Worm (Caenorhabditis elegans) whole organism, L4/young adult: ENCODE results near the gene T22G5.3.
A peak's percentile ranks its signal among the peaks of the same experiment; 100 is the strongest.

ENCODE experiments used
- W03F9.2 ChIP-seq: fragments of 150-350 bp; optimal IDR thresholded peaks from 2 replicates; lab custom pipeline; 2014; ENCODE audit warnings: missing biosample characterization, missing genetic modification characterization
- dao-5 ChIP-seq: sonication (generic microtip); optimal IDR thresholded peaks from 2 replicates; lab custom pipeline; 2016; ENCODE audit warnings: missing genotype, missing genetic modification characterization, moderate library complexity, missing compliant biosample characterization
- him-1 ChIP-seq: sonication (generic microtip); optimal IDR thresholded peaks from 2 replicates; lab custom pipeline; 2016; ENCODE audit warnings: missing genotype, missing genetic modification reagents, missing genetic modification characterization, missing compliant biosample characterization

The T22G5.3 gene

DNA sequence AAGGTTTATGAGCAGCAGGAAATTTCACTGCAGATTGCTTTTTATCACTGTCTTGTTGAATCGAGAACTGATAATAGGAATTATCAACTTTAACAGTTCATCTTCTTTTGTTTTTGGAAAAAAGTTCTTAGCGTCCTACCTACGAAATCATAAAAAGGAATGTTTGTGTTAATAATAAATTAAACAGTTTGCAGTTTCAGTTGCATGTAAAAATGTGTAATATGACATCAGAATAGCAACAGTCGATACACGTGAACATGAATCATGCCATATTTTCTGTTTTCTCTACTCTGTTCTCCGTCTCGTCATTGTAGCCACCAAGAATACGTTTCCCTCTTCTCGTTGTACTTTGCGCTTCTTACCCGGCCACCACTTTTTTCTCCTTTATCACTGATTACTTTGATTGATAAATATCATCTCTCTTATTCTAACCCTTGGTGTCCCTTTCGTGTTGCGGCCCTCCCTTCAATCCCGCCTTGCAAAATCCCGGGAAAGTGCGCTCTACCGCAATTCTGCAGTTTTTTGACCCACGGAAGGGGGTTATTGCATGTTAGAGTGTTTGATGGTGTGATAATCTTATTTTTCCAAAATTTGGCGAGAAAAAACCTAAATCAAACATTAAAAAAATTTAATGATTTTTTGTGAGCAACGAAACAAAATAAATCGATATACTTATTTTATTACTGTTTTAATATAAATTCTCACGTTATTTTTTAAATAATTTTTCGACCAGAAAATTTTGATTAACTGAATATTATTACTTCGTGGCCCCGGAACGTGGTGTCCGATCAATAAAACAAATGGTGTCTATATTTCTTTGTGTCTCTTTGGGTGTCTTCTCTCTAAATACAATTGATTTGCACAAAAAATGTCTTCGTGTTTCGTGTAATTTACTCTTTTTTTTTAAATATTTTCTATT is 12.0 kb downstream of the T22G5.3 start, which contains the start of gene sptl-3:
Gene sptl-3 (plus strand): TSS at position 869 of the 919 bp plus-strand sequence.
- TF ChIP-seq W03F9.2 (tag; lab: Kevin White, UChicago) (no peak), him-1 (tag; lab: Kevin White, UChicago) (no peak)

DNA sequence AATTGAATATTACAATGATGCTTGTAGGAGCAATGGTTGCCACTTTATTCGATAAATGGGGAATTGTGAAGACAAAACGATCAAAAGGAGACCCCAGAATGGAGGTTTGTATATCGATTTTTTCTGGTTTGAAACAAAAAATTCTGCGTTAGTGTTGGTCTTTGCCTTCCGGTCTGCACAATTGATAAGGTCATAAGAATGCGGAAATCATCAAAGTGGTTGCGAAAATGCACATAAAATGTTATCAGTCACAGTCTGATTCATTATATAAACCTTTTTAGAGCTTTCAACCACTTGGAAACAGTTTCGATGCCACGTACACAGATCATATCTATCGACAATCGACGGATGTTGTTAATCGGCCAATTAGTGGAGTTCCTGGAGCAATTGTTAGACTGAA is 12.9 kb downstream of the T22G5.3 start:
- TF ChIP-seq dao-5 (tag; lab: Kevin White, UChicago) = no peak
- no peak for TF ChIP-seq W03F9.2 (tag; lab: Kevin White, UChicago)
- no peak for TF ChIP-seq him-1 (tag; lab: Kevin White, UChicago)

DNA sequence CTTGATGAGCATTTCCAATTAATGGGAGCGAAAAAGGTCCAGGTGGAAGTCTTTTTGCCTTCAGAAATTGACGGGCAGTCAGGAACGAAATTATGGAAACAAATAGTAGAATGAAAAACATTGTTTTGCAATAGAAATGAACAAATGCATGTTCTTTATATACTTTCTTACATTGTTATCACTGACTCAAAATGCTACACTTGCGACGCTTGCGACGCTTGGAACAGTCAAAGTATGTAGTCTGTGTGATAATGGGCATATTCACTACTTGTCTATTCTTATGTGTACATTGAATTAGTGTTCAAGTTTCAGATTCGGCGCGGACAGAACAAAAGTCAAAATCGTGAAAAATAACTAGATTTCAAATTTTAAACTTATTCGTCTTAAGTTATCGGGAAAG is 17.6 kb downstream of the T22G5.3 start, which contains the start of gene cyp-35C1:
Gene cyp-35C1 (minus strand): TSS at position 132 of the 400 bp plus-strand sequence.
- no peak for TF ChIP-seq dao-5 (tag; lab: Kevin White, UChicago)
- TF ChIP-seq W03F9.2 (tag; lab: Kevin White, UChicago) = no peak
- TF ChIP-seq him-1 (tag; lab: Kevin White, UChicago) = no peak

DNA sequence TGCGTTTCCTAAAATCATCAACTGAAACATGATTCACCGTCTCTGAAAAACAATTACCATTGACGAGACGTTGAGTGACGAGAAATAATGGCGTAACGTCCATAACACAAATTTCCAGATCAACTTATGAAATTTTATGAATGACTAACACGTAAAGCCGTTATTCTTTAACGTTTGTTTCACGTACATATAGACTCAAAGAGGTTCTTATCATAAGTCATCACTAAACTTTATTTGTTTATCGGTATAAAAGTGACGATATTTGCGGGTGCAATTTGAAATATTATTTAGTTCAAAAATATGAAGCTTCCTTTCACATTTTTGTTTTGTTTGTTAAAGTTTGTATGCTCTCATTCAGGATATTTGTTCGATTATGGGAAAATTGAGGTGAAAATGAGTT is 18.5 kb downstream of the T22G5.3 start, which contains the start of gene oac-3:
Gene oac-3 (plus strand): TSS at position 301 of the 400 bp plus-strand sequence.
- no peak for TF ChIP-seq dao-5 (tag; lab: Kevin White, UChicago)
- no peak for TF ChIP-seq him-1 (tag; lab: Kevin White, UChicago)
- no peak for TF ChIP-seq W03F9.2 (tag; lab: Kevin White, UChicago)

DNA sequence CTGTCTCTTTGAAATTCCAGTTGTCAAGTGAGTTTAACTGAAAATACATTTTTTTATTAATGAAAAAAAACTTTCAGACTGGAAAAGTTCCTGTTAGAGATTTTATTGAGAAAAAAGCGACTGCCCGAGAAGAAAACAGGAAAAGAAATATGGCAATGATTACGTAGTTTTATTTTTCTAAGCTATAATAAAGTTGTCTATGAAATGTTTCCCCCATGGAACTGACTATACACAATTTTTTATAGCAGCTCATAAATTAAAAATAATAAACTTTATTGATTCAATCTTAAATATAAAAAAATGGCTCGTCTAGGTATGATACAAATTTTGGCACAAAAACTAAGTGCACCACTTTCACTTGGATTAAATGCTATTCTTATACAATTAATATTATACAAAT is 21.8 kb downstream of the T22G5.3 start, which contains the start of gene C06B3.1:
Gene C06B3.1 (plus strand): TSS at position 301 of the 400 bp plus-strand sequence.
- TF ChIP-seq W03F9.2 (tag; lab: Kevin White, UChicago) = no peak
- TF ChIP-seq him-1 (tag; lab: Kevin White, UChicago) = no peak

DNA sequence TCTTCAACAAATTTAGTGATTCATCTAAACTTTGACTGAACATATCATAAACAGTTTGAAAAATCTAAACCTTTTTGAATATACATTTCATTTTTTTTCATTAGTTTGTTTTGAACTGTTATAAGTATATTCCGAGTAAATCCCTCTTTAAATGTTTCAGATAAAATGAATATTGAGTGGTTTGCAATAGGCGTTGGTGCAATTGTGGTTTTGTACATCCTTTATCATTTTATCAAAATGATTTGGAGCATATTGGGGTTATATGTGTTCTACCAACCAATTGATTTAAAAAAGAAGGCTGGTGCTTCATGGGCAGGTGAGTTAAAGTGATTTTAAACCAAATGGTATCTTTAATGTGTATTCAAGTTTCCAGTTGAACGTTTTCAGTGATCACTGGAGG is 23.7 kb downstream of the T22G5.3 start, which contains the start of gene stdh-3:
Gene stdh-3 (plus strand): TSS at position 166 of the 400 bp plus-strand sequence.
- TF ChIP-seq W03F9.2 (tag; lab: Kevin White, UChicago) (no peak), dao-5 (tag; lab: Kevin White, UChicago) (no peak), him-1 (tag; lab: Kevin White, UChicago) (no peak)

DNA sequence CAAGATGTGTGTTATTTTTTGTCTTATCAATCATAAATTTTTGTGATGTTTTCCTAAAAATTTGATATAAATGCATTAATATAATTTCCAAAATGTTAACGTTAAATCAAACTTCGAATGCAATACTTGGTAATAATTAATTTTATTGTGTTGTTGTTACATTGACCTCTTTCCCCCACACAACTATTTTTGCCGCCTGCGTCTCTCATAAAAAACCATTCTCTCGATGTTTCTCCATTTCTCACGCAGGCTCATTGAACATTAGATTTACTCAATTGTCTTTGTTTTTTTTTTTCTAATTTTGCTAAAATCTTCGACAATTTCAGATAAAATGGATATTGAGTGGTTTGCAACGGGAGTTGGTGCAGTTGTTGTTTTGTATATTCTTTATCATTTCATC is 25.5 kb downstream of the T22G5.3 start, which contains the start of gene stdh-1:
Gene stdh-1 (plus strand): TSS at position 327 of the 400 bp plus-strand sequence.
- TF ChIP-seq him-1 (tag; lab: Kevin White, UChicago) = no peak
- no peak for TF ChIP-seq dao-5 (tag; lab: Kevin White, UChicago)
- TF ChIP-seq W03F9.2 (tag; lab: Kevin White, UChicago) = no peak

DNA sequence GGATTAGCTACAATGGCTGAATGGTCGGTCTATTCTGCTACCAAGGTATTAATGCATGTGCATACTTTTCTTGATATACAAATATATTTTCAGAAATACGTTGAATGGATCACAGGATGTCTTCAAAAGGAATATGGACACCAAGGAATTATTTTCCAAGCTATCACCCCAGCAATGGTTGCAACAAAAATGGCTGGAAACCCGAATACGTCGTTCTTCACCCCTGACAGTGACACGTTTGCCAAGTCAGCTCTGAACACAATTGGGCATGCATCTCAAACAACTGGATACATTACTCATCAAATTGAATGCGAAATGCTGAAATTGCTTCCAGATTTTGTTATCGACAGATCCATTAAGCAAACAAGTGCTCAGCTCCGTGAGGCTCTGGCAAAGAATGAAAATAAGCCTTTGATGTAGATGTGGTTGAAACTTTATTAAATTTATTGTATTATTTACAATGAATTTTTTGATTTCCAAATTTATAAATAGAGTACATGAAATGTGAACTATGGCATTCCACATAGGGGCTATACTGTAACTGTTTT is 26.9 kb downstream of the T22G5.3 start:
- TF ChIP-seq dao-5 (tag; lab: Kevin White, UChicago) (no peak), W03F9.2 (tag; lab: Kevin White, UChicago) (no peak), him-1 (tag; lab: Kevin White, UChicago) (no peak)

DNA sequence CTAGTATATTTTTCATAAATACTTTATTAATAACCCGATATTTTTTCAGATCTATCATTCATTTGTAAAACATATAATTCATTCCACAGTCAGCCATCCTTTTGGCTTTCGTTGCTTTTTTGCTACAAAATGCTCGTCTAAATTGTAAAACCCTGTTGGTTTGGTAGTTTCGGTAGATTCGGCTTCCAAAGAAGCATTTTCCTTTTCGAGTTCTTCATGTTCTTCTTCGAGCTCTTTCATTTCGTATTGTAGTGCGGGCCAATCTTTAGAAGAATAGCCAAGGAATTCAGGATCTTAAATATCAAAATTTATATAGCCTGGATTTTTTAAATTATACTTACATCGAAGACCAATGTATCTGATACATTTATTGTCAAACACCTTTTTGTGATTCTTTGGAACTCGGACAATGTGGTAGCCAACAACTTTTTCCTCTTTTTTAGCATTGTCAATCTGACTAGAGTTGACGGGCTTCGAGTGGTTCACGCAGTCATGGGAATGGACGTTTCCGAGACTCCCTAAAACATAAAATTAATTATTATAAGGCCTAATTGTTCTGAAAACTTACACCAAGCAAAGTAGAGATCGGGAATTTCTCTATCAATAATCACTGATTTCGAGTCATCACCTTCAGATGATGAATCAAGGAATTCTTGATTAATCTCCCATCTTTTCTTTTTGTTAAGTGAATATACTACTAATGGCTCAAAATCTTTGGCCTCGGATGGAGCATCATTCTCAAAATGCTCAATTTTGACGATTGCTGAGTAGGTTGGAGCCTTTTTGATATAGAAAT is 27.6 kb downstream of the T22G5.3 start:
- no peak for TF ChIP-seq him-1 (tag; lab: Kevin White, UChicago)
- TF ChIP-seq dao-5 (tag; lab: Kevin White, UChicago) = no peak
- TF ChIP-seq W03F9.2 (tag; lab: Kevin White, UChicago) = no peak

DNA sequence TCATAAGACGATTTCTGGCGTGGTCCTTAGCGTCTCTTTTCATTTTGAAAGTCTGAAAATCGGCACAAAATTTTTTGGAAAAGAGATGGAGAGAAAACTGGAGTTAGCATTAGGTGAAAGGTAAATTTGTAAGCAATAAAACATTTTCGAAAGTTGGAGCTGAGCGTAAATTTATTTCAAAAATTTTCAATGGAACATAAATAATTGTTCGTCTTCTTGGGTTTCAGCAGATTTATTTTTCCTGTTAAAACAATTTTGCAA is 28.1 kb downstream of the T22G5.3 start, which contains the start of gene C06B3.6:
Gene C06B3.6 (minus strand): TSS at position 52 of the 261 bp plus-strand sequence.
- TF ChIP-seq dao-5 (tag; lab: Kevin White, UChicago) (no peak), him-1 (tag; lab: Kevin White, UChicago) (no peak), W03F9.2 (tag; lab: Kevin White, UChicago) (no peak)

DNA sequence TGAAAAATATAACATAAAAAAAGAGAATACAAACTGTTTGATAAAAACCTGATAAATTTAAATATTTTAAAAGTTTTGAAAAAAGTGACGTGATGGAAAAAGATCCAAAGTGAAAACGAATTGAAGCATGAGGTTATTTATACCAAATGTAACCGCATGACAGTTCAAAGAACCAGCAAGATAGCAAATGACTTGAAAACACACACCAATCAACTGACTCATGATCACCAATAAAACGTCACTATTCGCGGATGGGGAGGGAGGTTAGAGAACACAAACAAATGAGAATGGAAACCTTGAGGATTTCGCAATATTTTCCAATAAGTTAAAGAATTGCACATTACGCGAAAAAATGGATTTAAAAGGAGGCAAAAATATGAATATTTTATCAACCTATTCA is 28.7 kb downstream of the T22G5.3 start, which contains the start of gene C06B3.7:
Gene C06B3.7 (plus strand): TSS at position 287 of the 400 bp plus-strand sequence.
- TF ChIP-seq him-1 (tag; lab: Kevin White, UChicago) (no peak), dao-5 (tag; lab: Kevin White, UChicago) (no peak), W03F9.2 (tag; lab: Kevin White, UChicago) (peak; percentile 73)

DNA sequence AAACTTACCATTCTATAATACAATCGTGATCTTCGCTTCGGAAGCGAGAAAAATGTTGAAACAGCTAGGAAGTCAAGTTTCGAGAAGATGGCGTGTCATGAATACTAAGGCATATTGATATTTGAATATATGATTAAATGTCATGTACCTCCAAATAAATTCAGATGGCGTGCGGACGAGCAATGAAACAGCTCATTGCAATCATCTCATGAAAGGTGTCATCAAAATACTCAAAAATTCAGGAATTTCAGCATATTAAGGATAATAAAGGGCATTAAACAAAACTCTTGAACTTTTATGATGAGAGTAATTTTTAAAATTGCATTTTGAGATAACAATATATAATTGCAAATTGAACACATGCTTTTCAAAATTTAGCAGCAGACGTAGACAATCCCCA is 34.7 kb downstream of the T22G5.3 start, which contains the start of gene gcy-32:
Gene gcy-32 (minus strand): TSS at position 101 of the 400 bp plus-strand sequence.
- TF ChIP-seq him-1 (tag; lab: Kevin White, UChicago) (no peak), dao-5 (tag; lab: Kevin White, UChicago) (no peak), W03F9.2 (tag; lab: Kevin White, UChicago) (no peak)
